Worm (Caenorhabditis elegans): ENCODE measurements around the gene ing-3.

Gene ing-3

ce11 chrII:13888278-13888677 is 12.4 kb downstream of the ing-3 start, which contains the start of gene mcd-1 (continued):
- peak; percentile 38; the same call in 1 of the 2 replicates for TF ChIP-seq F33H1.4 (GFP tag; IDR thresholded peaks at IDR 0.05)
- no peak for TF ChIP-seq Y95B8A.8 (GFP tag; IDR thresholded peaks at IDR 0.05)
- peak; percentile 83 for TF ChIP-seq mcd-1 (GFP tag; IDR thresholded peaks at IDR 0.05)

ce11 chrII:13896279-13896774 is 20.5 kb downstream of the ing-3 start:
- TF ChIP-seq mes-4 (tag; optimal IDR thresholded peaks at IDR 0.05) (no peak), egl-44 (GFP tag; IDR thresholded peaks at IDR 0.05) (no peak), nfyb-1 (GFP tag; IDR thresholded peaks at IDR 0.05) (0 out of 2 replicates have a peak, but pooled peaks have one; percentile 27), F55B11.4 (tag; optimal IDR thresholded peaks at IDR 0.05; ENCODE audit: borderline replicate concordance, insufficient read depth) (no peak), hlh-26 (GFP tag; conservative IDR thresholded peaks at IDR 0.05) (no peak), atf-7 (tag; optimal IDR thresholded peaks at IDR 0.05) (no peak), egrh-3 (GFP tag; IDR thresholded peaks at IDR 0.05) (peak; percentile 96), Y53F4B.3 (GFP tag; IDR thresholded peaks at IDR 0.05) (no peak), lin-26 (GFP tag; IDR thresholded peaks at IDR 0.05) (no peak), F57C9.4 (tag; optimal IDR thresholded peaks at IDR 0.05) (no peak), zfh-2 (GFP tag; conservative IDR thresholded peaks at IDR 0.05) (peak; percentile 87), cebp-2 (GFP tag; IDR thresholded peaks at IDR 0.05) (no peak), ceh-40 (GFP tag; IDR thresholded peaks at IDR 0.05) (no peak), ztf-18 (tag; optimal IDR thresholded peaks at IDR 0.05) (no peak), bed-2 (GFP tag; IDR thresholded peaks at IDR 0.05) (no peak), lsl-1 (GFP tag; optimal IDR thresholded peaks at IDR 0.05) (no peak), rpc-1 (optimal IDR thresholded peaks at IDR 0.05) (no peak), rpc-1 (tag; optimal IDR thresholded peaks at IDR 0.05) (no peak), xnd-1 (tag; optimal IDR thresholded peaks at IDR 0.05) (no peak), ama-1 (optimal IDR thresholded peaks at IDR 0.05) (no peak), ama-1 (GFP tag; optimal IDR thresholded peaks at IDR 0.05) (no peak), sea-2 (GFP tag; IDR thresholded peaks at IDR 0.05) (no peak), lin-35 (GFP tag; optimal IDR thresholded peaks at IDR 0.05) (no peak), efl-1 (GFP tag; optimal IDR thresholded peaks at IDR 0.05) (no peak), aptf-2 (GFP tag; conservative IDR thresholded peaks at IDR 0.05) (no peak), B0035.1 (tag; optimal IDR thresholded peaks at IDR 0.05) (no peak), hmg-20 (GFP tag; IDR thresholded peaks at IDR 0.05) (no peak), ceh-100 (GFP tag; IDR thresholded peaks at IDR 0.05) (no peak)

- TF ChIP-seq egrh-3 (GFP tag; IDR thresholded peaks at IDR 0.05) (no peak), lin-54 (GFP tag; optimal IDR thresholded peaks at IDR 0.05) (no peak), efl-1 (GFP tag; optimal IDR thresholded peaks at IDR 0.05) (no peak), unc-62 (GFP tag; optimal IDR thresholded peaks at IDR 0.05) (no peak), nhr-80 (tag; optimal IDR thresholded peaks at IDR 0.05) (no peak), mes-4 (tag; optimal IDR thresholded peaks at IDR 0.05) (no peak), attf-6 (GFP tag; IDR thresholded peaks at IDR 0.05) (no peak), madf-8 (GFP tag; conservative IDR thresholded peaks at IDR 0.05) (no peak)
These were observed 23.9 kb downstream of the ing-3 start for ce11 chrII:13899777-13900176.

DNA sequence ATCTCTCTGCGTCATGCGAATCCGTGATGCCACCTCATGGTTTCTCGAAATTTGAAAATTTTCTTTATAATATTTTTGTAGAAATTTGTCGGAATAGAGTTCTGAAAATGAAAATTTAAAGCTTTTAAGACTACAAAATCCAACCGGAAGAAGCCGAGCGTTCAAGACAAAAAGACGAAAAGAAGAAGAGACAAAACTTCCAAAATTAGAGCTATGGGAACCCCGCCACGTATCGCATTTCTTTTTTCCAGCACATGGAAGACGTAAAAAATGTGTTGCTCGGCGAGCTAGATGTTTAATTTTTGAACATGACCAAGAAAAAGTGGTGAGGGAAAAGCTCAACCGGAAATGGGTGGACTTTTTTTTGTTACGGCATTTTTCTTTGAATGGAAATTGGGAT is 26.2 kb downstream of the ing-3 start, which contains the start of gene W02B8.1:
Gene W02B8.1, minus strand, starts transcription at position 101 of the 400 bp plus-strand sequence.
- TF ChIP-seq F10E7.11 (tag; optimal IDR thresholded peaks at IDR 0.05) (no peak), C06A6.2 (GFP tag; conservative IDR thresholded peaks at IDR 0.05) (no peak), ets-4 (GFP tag; optimal IDR thresholded peaks at IDR 0.05) (no peak), bed-2 (GFP tag; IDR thresholded peaks at IDR 0.05) (no peak)

Measured in whole organism, young adult.